Worm (Caenorhabditis elegans) whole organism, L1 larva: ENCODE data around the gene cec-3.
A peak's percentile ranks its signal among the peaks of the same experiment; 100 is the strongest.

Experiments used
- C04F5.9 ChIP-seq: sonication (generic microtip); optimal IDR thresholded peaks from 2 replicates; lab custom pipeline; 2016; ENCODE audit warnings: missing genetic modification characterization, missing compliant biosample characterization
- C16A3.4 ChIP-seq: fragments of 150-350 bp; optimal IDR thresholded peaks from 2 replicates; lab custom pipeline; 2014; ENCODE audit warnings: missing biosample characterization, missing genetic modification characterization
- C34B4.2 ChIP-seq: sonication (generic microtip); optimal IDR thresholded peaks from 2 replicates; lab custom pipeline; 2017; ENCODE audit warnings: mild to moderate bottlenecking, missing genetic modification characterization, missing compliant biosample characterization
- F16B12.6 ChIP-seq: fragments of 150-350 bp; optimal IDR thresholded peaks from 2 replicates; lab custom pipeline; 2014; ENCODE audit warnings: missing biosample characterization, missing genetic modification characterization
- aha-1 ChIP-seq: fragments of 150-350 bp; optimal IDR thresholded peaks from 2 replicates; lab custom pipeline; 2014; ENCODE audit warnings: missing biosample characterization, missing genetic modification characterization
- alr-1 ChIP-seq: fragments of 200-800 bp; sonication (Bioruptor generic); optimal IDR thresholded peaks from 2 replicates; lab custom pipeline; 2018; ENCODE audit warnings: borderline replicate concordance, mild to moderate bottlenecking, missing genetic modification characterization, missing compliant biosample characterization
- blmp-1 ChIP-seq: fragments of 150-350 bp; optimal IDR thresholded peaks from 2 replicates; lab custom pipeline; 2014; ENCODE audit warnings: missing biosample characterization, missing genetic modification characterization
- ceh-82 ChIP-seq, 3 experiments: fragments of 150-350 bp in 1 of 3; sonication (generic microtip) in 2 of 3; optimal IDR thresholded peaks; 2 replicates each; lab custom pipeline; 2014 to 2017; ENCODE audit warnings: missing biosample characterization in 3 of 3, missing genetic modification characterization in 3 of 3
- ceh-88 ChIP-seq: fragments of 200-800 bp; sonication (Bioruptor generic); IDR thresholded peaks from 2 replicates; pipeline ENCODE4 v1.3.6; 2022; ENCODE audit warnings: missing genetic modification characterization, missing compliant biosample characterization
- ceh-90 ChIP-seq: sonication (generic microtip); optimal IDR thresholded peaks from 2 replicates; lab custom pipeline; 2016; ENCODE audit warnings: missing genetic modification characterization, missing compliant biosample characterization
- ces-1 ChIP-seq: fragments of 150-350 bp; optimal IDR thresholded peaks from 2 replicates; lab custom pipeline; 2014; ENCODE audit warnings: missing biosample characterization, missing genetic modification reagents, missing genetic modification characterization
- dsc-1 ChIP-seq: sonication (generic microtip); optimal IDR thresholded peaks from 2 replicates; lab custom pipeline; 2016; ENCODE audit warnings: mild to moderate bottlenecking, missing genetic modification characterization, missing compliant biosample characterization
- egl-13 ChIP-seq: sonication (generic microtip); optimal IDR thresholded peaks from 2 replicates; lab custom pipeline; 2016; ENCODE audit warnings: missing genotype, missing genetic modification reagents, missing genetic modification characterization, missing compliant biosample characterization
- egl-27 ChIP-seq, 2 experiments: fragments of 150-350 bp in 1 of 2; sonication (generic microtip); optimal IDR thresholded peaks; 3 replicates each; lab custom pipeline; 2017 to 2018; ENCODE audit warnings: missing biosample characterization in 2 of 2, missing genetic modification characterization in 2 of 2, missing genetic modification reagents in 2 of 2
- elt-2 ChIP-seq: sonication (generic microtip); optimal IDR thresholded peaks from 2 replicates; lab custom pipeline; 2016; ENCODE audit warnings: missing genetic modification characterization, mild to moderate bottlenecking, inconsistent platforms, missing compliant biosample characterization, missing genetic modification reagents
- elt-3 ChIP-seq, 6 experiments: fragments of 150-350 bp in 1 of 6; sonication (generic microtip); optimal IDR thresholded peaks; 2 replicates each; lab custom pipeline; 2017 to 2018; ENCODE audit warnings: missing biosample characterization in 6 of 6, missing genetic modification characterization in 6 of 6, inconsistent platforms in 1 of 6
- ets-5 ChIP-seq: fragments of 200-800 bp; sonication (Bioruptor generic); IDR thresholded peaks from 2 replicates; pipeline ENCODE4 v1.3.6; 2022; ENCODE audit warnings: missing genetic modification characterization, missing compliant biosample characterization
- fkh-8 ChIP-seq: sonication (generic microtip); optimal IDR thresholded peaks from 2 replicates; lab custom pipeline; 2016; ENCODE audit warnings: mild to moderate bottlenecking, missing genetic modification characterization, missing compliant biosample characterization
- hlh-4 ChIP-seq: sonication (generic microtip); optimal IDR thresholded peaks from 2 replicates; lab custom pipeline; 2016; ENCODE audit warnings: mild to moderate bottlenecking, missing genetic modification characterization, missing compliant biosample characterization
- hpl-2 ChIP-seq: fragments of 150-350 bp; optimal IDR thresholded peaks from 2 replicates; lab custom pipeline; 2014; ENCODE audit warnings: missing biosample characterization, missing genetic modification reagents, missing genetic modification characterization
- irx-1 ChIP-seq: sonication (generic microtip); optimal IDR thresholded peaks from 2 replicates; lab custom pipeline; 2016; ENCODE audit warnings: missing genetic modification characterization, missing compliant biosample characterization
- isw-1 ChIP-seq: fragments of 200-800 bp; sonication (Bioruptor generic); IDR thresholded peaks from 2 replicates; pipeline ENCODE4 v1.3.6; 2022; ENCODE audit warnings: missing genetic modification characterization, missing compliant biosample characterization
- lin-13 ChIP-seq: fragments of 150-350 bp; optimal IDR thresholded peaks from 2 replicates; lab custom pipeline; 2014; ENCODE audit warnings: missing biosample characterization, missing genetic modification reagents, missing genetic modification characterization
- lin-15B ChIP-seq: fragments of 150-350 bp; sonication (generic microtip); optimal IDR thresholded peaks from 3 replicates; lab custom pipeline; 2014; ENCODE audit warnings: missing biosample characterization, missing genetic modification characterization
- lin-39 ChIP-seq: fragments of 150-350 bp; optimal IDR thresholded peaks from 2 replicates; lab custom pipeline; 2014; ENCODE audit warnings: missing biosample characterization, missing genetic modification reagents, missing genetic modification characterization
- lir-3 ChIP-seq: sonication (generic microtip); optimal IDR thresholded peaks from 2 replicates; lab custom pipeline; 2016; ENCODE audit warnings: mild to moderate bottlenecking, missing genetic modification characterization, moderate library complexity, missing compliant biosample characterization; ENCODE audit not compliant: poor library complexity
- lsy-2 ChIP-seq, 2 experiments: fragments of 150-350 bp; optimal IDR thresholded peaks; 2 replicates each; lab custom pipeline; 2014; ENCODE audit warnings: missing biosample characterization in 2 of 2, missing genetic modification characterization in 2 of 2
- mab-9 ChIP-seq: fragments of 200-800 bp; sonication (Bioruptor generic); IDR thresholded peaks from 2 replicates; pipeline ENCODE4 v1.3.6; 2022; ENCODE audit warnings: missing genetic modification reagents, missing genetic modification characterization, missing compliant biosample characterization
- mdl-1 ChIP-seq, 2 experiments: fragments of 150-350 bp; optimal IDR thresholded peaks; 2 replicates each; lab custom pipeline; 2014 to 2017; ENCODE audit warnings: missing biosample characterization in 2 of 2, missing genetic modification characterization in 2 of 2, inconsistent platforms in 1 of 2
- nhr-19 ChIP-seq: fragments of 200-800 bp; sonication (Bioruptor generic); conservative IDR thresholded peaks from 2 replicates; pipeline ENCODE4 v1.3.6; 2022; ENCODE audit warnings: missing genetic modification characterization, missing compliant biosample characterization
- nhr-237 ChIP-seq: fragments of 150-350 bp; optimal IDR thresholded peaks from 2 replicates; lab custom pipeline; 2014; ENCODE audit warnings: missing biosample characterization, missing genetic modification characterization
- nhr-28 ChIP-seq: fragments of 150-350 bp; optimal IDR thresholded peaks from 2 replicates; lab custom pipeline; 2014; ENCODE audit warnings: missing biosample characterization, missing genetic modification characterization
- nhr-71 ChIP-seq: sonication (generic microtip); optimal IDR thresholded peaks from 2 replicates; lab custom pipeline; 2016; ENCODE audit warnings: mild to moderate bottlenecking, missing genetic modification characterization, moderate library complexity, missing compliant biosample characterization
- nhr-77 ChIP-seq: fragments of 150-350 bp; optimal IDR thresholded peaks from 2 replicates; lab custom pipeline; 2014; ENCODE audit warnings: missing biosample characterization, missing genetic modification characterization
- nhr-84 ChIP-seq: sonication (generic microtip); optimal IDR thresholded peaks from 2 replicates; lab custom pipeline; 2017; ENCODE audit warnings: missing biosample characterization, missing genetic modification characterization
- nhr-85 ChIP-seq: sonication (generic microtip); peaks from one replicate; lab custom pipeline; 2016; ENCODE audit warnings: missing genetic modification characterization, inconsistent platforms, missing compliant biosample characterization
- nhr-90 ChIP-seq: sonication (generic microtip); optimal IDR thresholded peaks from 2 replicates; lab custom pipeline; 2016; ENCODE audit warnings: mild to moderate bottlenecking, missing genetic modification characterization, missing compliant biosample characterization; ENCODE audit not compliant: poor library complexity
- pag-3 ChIP-seq: sonication (generic microtip); optimal IDR thresholded peaks from 2 replicates; lab custom pipeline; 2017; ENCODE audit warnings: missing genetic modification characterization, mild to moderate bottlenecking, missing compliant biosample characterization, antibody characterized with exemption, borderline replicate concordance; ENCODE audit not compliant: insufficient read depth
- pax-3 ChIP-seq: fragments of 200-800 bp; sonication (Bioruptor generic); optimal IDR thresholded peaks from 2 replicates; lab custom pipeline; 2018; ENCODE audit warnings: mild to moderate bottlenecking, missing genetic modification characterization, moderate library complexity, missing compliant biosample characterization
- pqm-1 ChIP-seq: sonication (generic microtip); optimal IDR thresholded peaks from 3 replicates; lab custom pipeline; 2017; ENCODE audit warnings: missing biosample characterization, missing genetic modification characterization
- snu-23 ChIP-seq: sonication (generic microtip); optimal IDR thresholded peaks from 2 replicates; lab custom pipeline; 2016; ENCODE audit warnings: missing genetic modification characterization, missing compliant biosample characterization
- sox-4 ChIP-seq: sonication (generic microtip); optimal IDR thresholded peaks from 2 replicates; lab custom pipeline; 2016; ENCODE audit warnings: missing genetic modification characterization, missing compliant biosample characterization
- sup-37 ChIP-seq: fragments of 200-800 bp; sonication (Bioruptor generic); optimal IDR thresholded peaks from 2 replicates; lab custom pipeline; 2018; ENCODE audit warnings: mild to moderate bottlenecking, missing genetic modification characterization, missing compliant biosample characterization
- tlp-1 ChIP-seq: fragments of 150-350 bp; optimal IDR thresholded peaks from 2 replicates; lab custom pipeline; 2014; ENCODE audit warnings: missing biosample characterization, missing genetic modification characterization
- unc-130 ChIP-seq: fragments of 150-350 bp; optimal IDR thresholded peaks from 2 replicates; lab custom pipeline; 2017; ENCODE audit warnings: missing biosample characterization, missing genetic modification characterization, inconsistent platforms
- unc-62 ChIP-seq: fragments of 150-350 bp; optimal IDR thresholded peaks from 2 replicates; lab custom pipeline; 2014; ENCODE audit warnings: missing biosample characterization, missing genetic modification reagents, missing genetic modification characterization
- unc-86 ChIP-seq: sonication (generic microtip); optimal IDR thresholded peaks from 2 replicates; lab custom pipeline; 2016; ENCODE audit warnings: missing genetic modification characterization, missing compliant biosample characterization
- vab-15 ChIP-seq: sonication (generic microtip); optimal IDR thresholded peaks from 2 replicates; lab custom pipeline; 2017; ENCODE audit warnings: missing genotype, mild to moderate bottlenecking, missing genetic modification characterization, missing compliant biosample characterization
- zip-4 ChIP-seq: fragments of 200-800 bp; sonication (Bioruptor generic); optimal IDR thresholded peaks from 2 replicates; lab custom pipeline; 2018; ENCODE audit warnings: mild to moderate bottlenecking, missing genetic modification characterization, moderate library complexity, missing compliant biosample characterization
- ztf-11 ChIP-seq, 2 experiments: sonication (generic microtip); optimal IDR thresholded peaks; 2 replicates each; lab custom pipeline; 2016 to 2017; ENCODE audit warnings: missing genetic modification characterization in 2 of 2, missing biosample characterization in 1 of 2, missing compliant biosample characterization in 1 of 2
- ztf-4 ChIP-seq: fragments of 150-350 bp; optimal IDR thresholded peaks from 2 replicates; lab custom pipeline; 2014; ENCODE audit warnings: missing biosample characterization, missing genetic modification characterization

The cec-3 gene

DNA sequence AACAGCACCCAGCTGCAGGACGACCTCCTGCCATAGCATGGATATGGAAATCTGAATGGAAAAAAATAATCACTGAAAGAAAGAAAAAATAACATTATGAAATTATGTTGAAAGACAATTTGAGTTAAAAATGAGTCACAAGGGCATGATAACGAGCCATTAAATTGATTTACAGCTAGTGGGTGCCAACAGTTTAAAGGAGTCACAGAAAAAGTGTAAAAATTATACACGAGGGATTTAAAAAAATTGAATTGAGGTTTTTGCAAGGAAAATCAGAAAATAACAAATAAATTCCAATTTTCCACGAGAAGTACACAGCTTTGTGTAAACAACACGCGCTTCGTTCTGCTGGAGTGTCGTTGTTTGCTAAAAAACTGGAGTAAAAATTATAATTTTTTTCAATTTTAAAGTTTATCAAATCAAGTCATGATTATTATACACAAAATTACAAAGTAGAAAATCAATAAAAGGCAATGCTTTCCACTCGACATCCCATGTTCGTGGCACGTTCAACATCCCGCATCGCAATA is 16.5 kb upstream of the cec-3 start, which contains the start of gene T01H3.3 (continued):
- TF ChIP-seq zip-4 (GFP tag; lab: Kevin White, UChicago): no peak
- TF ChIP-seq elt-2: no peak
- peak; percentile 73 for TF ChIP-seq snu-23
- no peak for TF ChIP-seq nhr-28 (tag; lab: Kevin White, UChicago)
- TF ChIP-seq ceh-82 (tag; optimal IDR thresholded peaks at IDR 0.05; lab: Kevin White, UChicago): peak in 2 of 3 experiments; percentile 20 to 31
- TF ChIP-seq unc-130 (tag; lab: Kevin White, UChicago): peak; percentile 22
- peak in 2 of 6 experiments; percentile 12 to 43 for TF ChIP-seq elt-3 (tag; optimal IDR thresholded peaks at IDR 0.05; lab: Kevin White, UChicago)
- no peak for TF ChIP-seq ceh-88
- peak; percentile 39 for TF ChIP-seq nhr-85 (tag; lab: Kevin White, UChicago)
- no peak for TF ChIP-seq ztf-4
- no peak for TF ChIP-seq pag-3 (tag; lab: Kevin White, UChicago)
- no peak for TF ChIP-seq egl-13 (tag; lab: Kevin White, UChicago)
- no peak for TF ChIP-seq isw-1
- no peak for TF ChIP-seq hpl-2 (GFP tag; lab: Kevin White, UChicago)
- TF ChIP-seq nhr-19 (GFP tag; lab: Robert Waterston, UW): peak; percentile 41; the same call in 1 of the 2 replicates
- no peak for TF ChIP-seq hlh-4 (tag; lab: Kevin White, UChicago)
- no peak for TF ChIP-seq mdl-1 (tag; optimal IDR thresholded peaks at IDR 0.05; lab: Kevin White, UChicago)
- TF ChIP-seq nhr-237 (tag; lab: Kevin White, UChicago): no peak
- no peak for TF ChIP-seq ets-5 (GFP tag; lab: Robert Waterston, UW)
- TF ChIP-seq lir-3 (tag; lab: Kevin White, UChicago): no peak
- TF ChIP-seq egl-27 (tag; optimal IDR thresholded peaks at IDR 0.05; lab: Kevin White, UChicago): no peak
- peak; percentile 33 for TF ChIP-seq dsc-1 (tag; lab: Kevin White, UChicago)
- no peak for TF ChIP-seq pax-3 (tag; lab: Kevin White, UChicago)
- TF ChIP-seq C16A3.4 (tag; lab: Kevin White, UChicago): peak; percentile 50
- TF ChIP-seq nhr-84 (tag; lab: Kevin White, UChicago): no peak
- TF ChIP-seq blmp-1 (tag; lab: Kevin White, UChicago): no peak
- TF ChIP-seq C04F5.9 (tag; lab: Kevin White, UChicago): no peak
- no peak for TF ChIP-seq C34B4.2
- no peak for TF ChIP-seq ces-1 (GFP tag; lab: Kevin White, UChicago)
- no peak for TF ChIP-seq pqm-1
- no peak for TF ChIP-seq aha-1
- TF ChIP-seq lin-13: peak; percentile 36
- TF ChIP-seq nhr-90 (tag; lab: Kevin White, UChicago): peak; percentile 42
- TF ChIP-seq sup-37 (GFP tag; lab: Kevin White, UChicago): no peak
- no peak for TF ChIP-seq ceh-90 (tag; lab: Kevin White, UChicago)
- TF ChIP-seq fkh-8 (tag; lab: Kevin White, UChicago): no peak
- TF ChIP-seq sox-4: no peak
- TF ChIP-seq lin-39 (tag; lab: Kevin White, UChicago): no peak
- TF ChIP-seq nhr-71 (tag; lab: Kevin White, UChicago): peak; percentile 66
- TF ChIP-seq mab-9 (GFP tag; lab: Robert Waterston, UW): no peak
- no peak for TF ChIP-seq lin-15B (tag; lab: Kevin White, UChicago)
- peak; percentile 58 for TF ChIP-seq F16B12.6
- TF ChIP-seq unc-86: no peak
- no peak for TF ChIP-seq unc-62 (GFP tag; lab: Kevin White, UChicago)
- no peak for TF ChIP-seq irx-1 (tag; lab: Kevin White, UChicago)
- TF ChIP-seq lsy-2 (tag; optimal IDR thresholded peaks at IDR 0.05; lab: Kevin White, UChicago): peak; percentile 68 to 87
- TF ChIP-seq tlp-1 (tag; lab: Kevin White, UChicago): no peak
- TF ChIP-seq alr-1 (tag; lab: Kevin White, UChicago): no peak
- no peak for TF ChIP-seq vab-15
- no peak for TF ChIP-seq ztf-11 (tag; optimal IDR thresholded peaks at IDR 0.05; lab: Kevin White, UChicago)
- TF ChIP-seq nhr-77 (tag; lab: Kevin White, UChicago): no peak
